Worm (Caenorhabditis elegans) whole organism, late embryonic: ENCODE measurements around the gene F43C11.6.

Source experiments
- C08G9.2 ChIP-seq: sonication (generic microtip); optimal IDR thresholded peaks from 2 replicates; lab custom pipeline; 2016; ENCODE audit warnings: mild to moderate bottlenecking, missing genetic modification characterization, moderate library complexity, missing compliant biosample characterization
- F13H6.1 ChIP-seq: sonication (generic microtip); optimal IDR thresholded peaks from 2 replicates; lab custom pipeline; 2016; ENCODE audit warnings: missing genetic modification characterization, missing compliant biosample characterization
- ahr-1 ChIP-seq: sonication (generic microtip); optimal IDR thresholded peaks from 2 replicates; lab custom pipeline; 2016; ENCODE audit warnings: missing genetic modification characterization, missing compliant biosample characterization
- ama-1 ChIP-seq: fragments of 150-350 bp; optimal IDR thresholded peaks from 2 replicates; lab custom pipeline; 2014
- ceh-18 ChIP-seq: sonication (generic microtip); optimal IDR thresholded peaks from 2 replicates; lab custom pipeline; 2016; ENCODE audit warnings: missing genetic modification characterization, missing compliant biosample characterization
- ceh-19 ChIP-seq: fragments of 200-800 bp; sonication (Bioruptor generic); optimal IDR thresholded peaks from 2 replicates; lab custom pipeline; 2018; ENCODE audit warnings: mild to moderate bottlenecking, missing genetic modification characterization, missing compliant biosample characterization
- ceh-22 ChIP-seq: sonication (generic microtip); optimal IDR thresholded peaks from 2 replicates; lab custom pipeline; 2017; ENCODE audit warnings: missing biosample characterization, missing genetic modification characterization
- ceh-24 ChIP-seq: sonication (generic microtip); optimal IDR thresholded peaks from 2 replicates; lab custom pipeline; 2016; ENCODE audit warnings: mild to moderate bottlenecking, missing genetic modification characterization, missing compliant biosample characterization
- ceh-31 ChIP-seq: sonication (generic microtip); optimal IDR thresholded peaks from 2 replicates; lab custom pipeline; 2016; ENCODE audit warnings: missing genetic modification characterization, missing compliant biosample characterization
- ceh-34 ChIP-seq: sonication (generic microtip); optimal IDR thresholded peaks from 2 replicates; lab custom pipeline; 2016; ENCODE audit warnings: mild to moderate bottlenecking, missing genetic modification characterization, missing compliant biosample characterization
- dmd-4 ChIP-seq: sonication (generic microtip); optimal IDR thresholded peaks from 2 replicates; lab custom pipeline; 2016; ENCODE audit warnings: borderline replicate concordance, missing genetic modification characterization, missing compliant biosample characterization
- elt-2 ChIP-seq: sonication (generic microtip); optimal IDR thresholded peaks from 2 replicates; lab custom pipeline; 2016; ENCODE audit warnings: missing genetic modification reagents, missing genetic modification characterization, missing compliant biosample characterization
- elt-4 ChIP-seq: sonication (generic microtip); optimal IDR thresholded peaks from 2 replicates; lab custom pipeline; 2016; ENCODE audit warnings: missing genetic modification characterization, missing compliant biosample characterization
- ets-4 ChIP-seq: sonication (generic microtip); optimal IDR thresholded peaks from 2 replicates; lab custom pipeline; 2016; ENCODE audit warnings: missing genetic modification characterization, missing compliant biosample characterization
- eyg-1 ChIP-seq: sonication (generic microtip); optimal IDR thresholded peaks from 2 replicates; lab custom pipeline; 2016; ENCODE audit warnings: missing genotype, missing genetic modification characterization, missing compliant biosample characterization
- fax-1 ChIP-seq: sonication (generic microtip); optimal IDR thresholded peaks from 2 replicates; lab custom pipeline; 2016; ENCODE audit warnings: missing genotype, missing genetic modification characterization, missing compliant biosample characterization
- fkh-10 ChIP-seq: fragments of 150-350 bp; optimal IDR thresholded peaks from 2 replicates; lab custom pipeline; 2014; ENCODE audit warnings: missing biosample characterization, missing genetic modification reagents, missing genetic modification characterization
- fkh-6 ChIP-seq: sonication (generic microtip); optimal IDR thresholded peaks from 2 replicates; lab custom pipeline; 2016; ENCODE audit warnings: missing genetic modification characterization, missing compliant biosample characterization
- hlh-13 ChIP-seq: fragments of 200-800 bp; sonication (Bioruptor generic); optimal IDR thresholded peaks from 2 replicates; lab custom pipeline; 2018; ENCODE audit warnings: mild to moderate bottlenecking, missing genetic modification characterization, missing compliant biosample characterization
- hlh-15 ChIP-seq: sonication (generic microtip); optimal IDR thresholded peaks from 2 replicates; lab custom pipeline; 2016; ENCODE audit warnings: missing genetic modification characterization, missing compliant biosample characterization
- hlh-30 ChIP-seq: sonication (generic microtip); optimal IDR thresholded peaks from 2 replicates; lab custom pipeline; 2017; ENCODE audit warnings: antibody characterized with exemption, missing genetic modification characterization, missing compliant biosample characterization; ENCODE audit not compliant: insufficient read depth
- lin-11 ChIP-seq: fragments of 200-800 bp; sonication (Bioruptor generic); optimal IDR thresholded peaks from 2 replicates; lab custom pipeline; 2018; ENCODE audit warnings: mild to moderate bottlenecking, missing genetic modification characterization, missing compliant biosample characterization
- madf-2 ChIP-seq: sonication (generic microtip); optimal IDR thresholded peaks from 2 replicates; lab custom pipeline; 2017; ENCODE audit warnings: missing genetic modification characterization, missing compliant biosample characterization
- mec-3 ChIP-seq: sonication (generic microtip); optimal IDR thresholded peaks from 2 replicates; lab custom pipeline; 2016; ENCODE audit warnings: borderline replicate concordance, missing genetic modification characterization, missing compliant biosample characterization
- nhr-232 ChIP-seq: sonication (generic microtip); optimal IDR thresholded peaks from 2 replicates; lab custom pipeline; 2016; ENCODE audit warnings: missing genetic modification characterization, missing compliant biosample characterization
- npax-4 ChIP-seq: sonication (generic microtip); optimal IDR thresholded peaks from 2 replicates; lab custom pipeline; 2016; ENCODE audit warnings: missing genetic modification characterization, missing compliant biosample characterization
- pax-1 ChIP-seq: fragments of 150-350 bp; optimal IDR thresholded peaks from 2 replicates; lab custom pipeline; 2014; ENCODE audit warnings: missing biosample characterization, missing genetic modification characterization
- pros-1 ChIP-seq: fragments of 150-350 bp; optimal IDR thresholded peaks from 2 replicates; lab custom pipeline; 2014; ENCODE audit warnings: missing biosample characterization, missing genetic modification reagents, missing genetic modification characterization
- rnt-1 ChIP-seq: sonication (generic microtip); optimal IDR thresholded peaks from 2 replicates; lab custom pipeline; 2016; ENCODE audit warnings: missing genetic modification characterization, missing compliant biosample characterization
- sox-2 ChIP-seq: fragments of 200-800 bp; sonication (Bioruptor generic); IDR thresholded peaks from 2 replicates; pipeline ENCODE4 v1.3.6; 2022; ENCODE audit warnings: missing genetic modification reagents, missing genetic modification characterization, missing compliant biosample characterization
- syd-9 ChIP-seq: sonication (generic microtip); optimal IDR thresholded peaks from 2 replicates; lab custom pipeline; 2016; ENCODE audit warnings: mild to moderate bottlenecking, missing genetic modification characterization, moderate library complexity, missing compliant biosample characterization
- tbx-7 ChIP-seq: sonication (generic microtip); optimal IDR thresholded peaks from 2 replicates; lab custom pipeline; 2016; ENCODE audit warnings: missing genotype, missing genetic modification characterization, missing compliant biosample characterization
- unc-3 ChIP-seq, 2 experiments: fragments of 200-800 bp in 1 of 2; sonication (Bioruptor generic) in 1 of 2; sonication (generic microtip) in 1 of 2; conservative IDR thresholded peaks in 1 of 2; optimal IDR thresholded peaks in 1 of 2; 2 replicates each; pipeline versions ENCODE4 v1.3.6 to Lab custom; 2016 to 2022; ENCODE audit warnings: missing compliant biosample characterization in 2 of 2, missing genetic modification characterization in 2 of 2, missing genetic modification reagents in 1 of 2
- unc-42 ChIP-seq: sonication (generic microtip); optimal IDR thresholded peaks from 2 replicates; lab custom pipeline; 2016; ENCODE audit warnings: missing genotype, missing genetic modification characterization, missing compliant biosample characterization
- unc-86 ChIP-seq: sonication (generic microtip); optimal IDR thresholded peaks from 2 replicates; lab custom pipeline; 2016; ENCODE audit warnings: missing genetic modification characterization, missing compliant biosample characterization
- ztf-16 ChIP-seq: sonication (generic microtip); optimal IDR thresholded peaks from 2 replicates; lab custom pipeline; 2017; ENCODE audit warnings: missing genetic modification characterization, missing compliant biosample characterization

Gene F43C11.6

ce11 chrII:2312747-2313146 lies 29.5 kb upstream of the F43C11.6 start, which contains the start of the genes trim-21 and B0281.1:
TSS of gene trim-21 (minus strand) at chrII:2312847.
TSS of gene B0281.1 (plus strand) at chrII:2313067.
- TF ChIP-seq pax-1 (tag; lab: Kevin White, UChicago) (no peak), ceh-22 (tag; lab: Kevin White, UChicago) (no peak), C08G9.2 (no peak), lin-11 (tag; lab: Kevin White, UChicago) (no peak), ztf-16 (no peak)

ce11 chrII:2317883-2318357 lies 24.3 kb upstream of the F43C11.6 start, which contains the start of the genes ZK1240.5 and ZK1240.9:
TSS of gene ZK1240.5 (minus strand) at chrII:2317933.
TSS of gene ZK1240.9 (plus strand) at chrII:2318189.
- no peak for TF ChIP-seq npax-4 (tag; lab: Kevin White, UChicago)
- no peak for TF ChIP-seq unc-42 (tag; lab: Kevin White, UChicago)
- TF ChIP-seq ceh-18: no peak
- TF ChIP-seq pax-1 (tag; lab: Kevin White, UChicago): no peak
- no peak for TF ChIP-seq ets-4 (tag; lab: Kevin White, UChicago)
- TF ChIP-seq sox-2 (GFP tag; lab: Robert Waterston, UW): no peak
- no peak for TF ChIP-seq ceh-34 (tag; lab: Kevin White, UChicago)
- TF ChIP-seq nhr-232 (tag; lab: Kevin White, UChicago): no peak
- no peak for TF ChIP-seq ahr-1 (tag; lab: Kevin White, UChicago)
- no peak for TF ChIP-seq elt-2 (tag; lab: Kevin White, UChicago)

- no peak for TF ChIP-seq nhr-232 (tag; lab: Kevin White, UChicago)
- TF ChIP-seq elt-2 (tag; lab: Kevin White, UChicago): peak; percentile 17
Observed at ce11 chrII:2320097-2320496, 22.1 kb upstream of the F43C11.6 start, which contains the start of gene ZK1240.3. TSS of gene ZK1240.3 (plus strand) at chrII:2320334.

- no peak for TF ChIP-seq tbx-7
- no peak for TF ChIP-seq hlh-13
- TF ChIP-seq unc-3 (GFP tag; conservative IDR thresholded peaks at IDR 0.05; lab: Robert Waterston, UW): no peak
- TF ChIP-seq unc-3 (tag; optimal IDR thresholded peaks at IDR 0.05; lab: Kevin White, UChicago): no peak
- no peak for TF ChIP-seq fkh-6 (tag; lab: Kevin White, UChicago)
- TF ChIP-seq ama-1: no peak
- no peak for TF ChIP-seq hlh-15
- no peak for TF ChIP-seq fkh-10 (GFP tag; lab: Kevin White, UChicago)
- TF ChIP-seq ceh-19 (GFP tag; lab: Kevin White, UChicago): no peak
- no peak for TF ChIP-seq fax-1
- TF ChIP-seq elt-4: no peak
- TF ChIP-seq mec-3: no peak
- TF ChIP-seq, all 69 proteins: peak for 0
Observed at ce11 chrII:2322857-2323518, 19.2 kb upstream of the F43C11.6 start, which contains the start of the genes ZK1240.6 and ZK1240.2. TSS of gene ZK1240.6 (minus strand) at chrII:2322907. TSS of gene ZK1240.2 (plus strand) at chrII:2323376.

- TF ChIP-seq F13H6.1 (tag; lab: Kevin White, UChicago) (no peak), syd-9 (tag; lab: Kevin White, UChicago) (no peak), madf-2 (no peak), pros-1 (tag; lab: Kevin White, UChicago) (no peak), dmd-4 (tag; lab: Kevin White, UChicago) (no peak), ets-4 (tag; lab: Kevin White, UChicago) (no peak), ceh-19 (GFP tag; lab: Kevin White, UChicago) (no peak), ceh-24 (tag; lab: Kevin White, UChicago) (no peak), elt-4 (no peak), C08G9.2 (no peak), eyg-1 (tag; lab: Kevin White, UChicago) (no peak), ceh-22 (tag; lab: Kevin White, UChicago) (no peak), ceh-31 (tag; lab: Kevin White, UChicago) (no peak), rnt-1 (tag; lab: Kevin White, UChicago) (no peak), hlh-30 (no peak), fax-1 (no peak), unc-86 (tag; lab: Kevin White, UChicago) (no peak)
Observed at ce11 chrII:2324956-2325355, 17.3 kb upstream of the F43C11.6 start, which contains the start of gene ZK1240.11. TSS of gene ZK1240.11 (plus strand) at chrII:2325256.
